Fruit fly (Drosophila melanogaster): ENCODE results near the gene Qsox2.

DNA sequence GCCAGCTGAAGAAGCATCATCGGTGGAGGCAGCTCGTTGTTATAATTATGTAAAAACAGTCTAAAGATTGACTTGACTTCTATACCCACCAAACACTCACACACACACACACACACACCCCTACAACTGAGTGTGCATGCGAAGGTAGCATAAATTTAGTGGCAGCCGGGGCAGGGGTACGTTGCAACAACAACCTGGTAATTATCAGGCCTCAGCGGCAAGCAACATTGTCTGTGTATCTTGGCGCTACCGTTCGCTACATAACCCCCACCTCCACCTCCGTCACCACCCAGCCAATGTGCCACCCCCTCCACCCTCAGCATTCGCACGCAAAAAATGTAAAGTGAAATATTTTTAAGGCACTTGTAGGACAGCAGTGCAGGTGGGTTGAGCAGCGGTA, 3.4 kb downstream of the Qsox2 start:
- TF ChIP-seq psq (optimal IDR thresholded peaks at IDR 0.05) (no peak), ttk (optimal IDR thresholded peaks at IDR 0.05) (no peak), Myc (optimal IDR thresholded peaks at IDR 0.05) (no peak), h (optimal IDR thresholded peaks at IDR 0.05) (no peak), insv (optimal IDR thresholded peaks at IDR 0.05) (no peak), Sin3A (optimal IDR thresholded peaks at IDR 0.05) (no peak)
